Worm (Caenorhabditis elegans) whole organism, L3 larva: Measurements from ENCODE around the gene T01G6.1.

Experiments
- aly-2 ChIP-seq: fragments of 150-350 bp; optimal IDR thresholded peaks from 2 replicates; lab custom pipeline; 2014; ENCODE audit warnings: missing biosample characterization, missing genetic modification characterization
- ceh-28 ChIP-seq: fragments of 150-350 bp; optimal IDR thresholded peaks from 2 replicates; lab custom pipeline; 2014; ENCODE audit warnings: missing biosample characterization, missing genetic modification reagents, missing genetic modification characterization
- ceh-9 ChIP-seq: sonication (generic microtip); optimal IDR thresholded peaks from 2 replicates; lab custom pipeline; 2018; ENCODE audit warnings: missing biosample characterization, missing genetic modification characterization
- daf-12 ChIP-seq: fragments of 150-350 bp; optimal IDR thresholded peaks from 2 replicates; lab custom pipeline; 2014; ENCODE audit warnings: missing biosample characterization, missing genetic modification reagents, missing genetic modification characterization
- elt-1 ChIP-seq: fragments of 150-350 bp; optimal IDR thresholded peaks from 2 replicates; lab custom pipeline; 2014; ENCODE audit warnings: missing biosample characterization, missing genetic modification characterization
- fkh-10 ChIP-seq: sonication (generic microtip); optimal IDR thresholded peaks from 2 replicates; lab custom pipeline; 2017; ENCODE audit warnings: missing biosample characterization, missing genetic modification reagents, missing genetic modification characterization
- fos-1 ChIP-seq: fragments of 150-350 bp; optimal IDR thresholded peaks from 2 replicates; lab custom pipeline; 2014; ENCODE audit warnings: missing biosample characterization, missing genetic modification characterization
- mdl-1 ChIP-seq: fragments of 150-350 bp; optimal IDR thresholded peaks from 2 replicates; lab custom pipeline; 2014; ENCODE audit warnings: missing biosample characterization, missing genetic modification characterization
- nfya-1 ChIP-seq: sonication (generic microtip); optimal IDR thresholded peaks from 2 replicates; lab custom pipeline; 2017; ENCODE audit warnings: missing genetic modification characterization, mild to moderate bottlenecking, missing compliant biosample characterization, antibody characterized with exemption, moderate library complexity; ENCODE audit not compliant: insufficient read depth
- nhr-77 ChIP-seq: fragments of 150-350 bp; optimal IDR thresholded peaks from 2 replicates; lab custom pipeline; 2014; ENCODE audit warnings: missing biosample characterization, missing genetic modification characterization
- snpc-4 ChIP-seq: fragments of 150-350 bp; optimal IDR thresholded peaks from 2 replicates; lab custom pipeline; 2014; ENCODE audit warnings: missing biosample characterization, missing genetic modification characterization
- unc-39 ChIP-seq: sonication (generic microtip); optimal IDR thresholded peaks from 4 replicates; lab custom pipeline; 2017; ENCODE audit warnings: missing biosample characterization, missing genetic modification characterization
- ztf-11 ChIP-seq: fragments of 150-350 bp; optimal IDR thresholded peaks from 2 replicates; lab custom pipeline; 2014; ENCODE audit warnings: missing biosample characterization, missing genetic modification characterization

DNA sequence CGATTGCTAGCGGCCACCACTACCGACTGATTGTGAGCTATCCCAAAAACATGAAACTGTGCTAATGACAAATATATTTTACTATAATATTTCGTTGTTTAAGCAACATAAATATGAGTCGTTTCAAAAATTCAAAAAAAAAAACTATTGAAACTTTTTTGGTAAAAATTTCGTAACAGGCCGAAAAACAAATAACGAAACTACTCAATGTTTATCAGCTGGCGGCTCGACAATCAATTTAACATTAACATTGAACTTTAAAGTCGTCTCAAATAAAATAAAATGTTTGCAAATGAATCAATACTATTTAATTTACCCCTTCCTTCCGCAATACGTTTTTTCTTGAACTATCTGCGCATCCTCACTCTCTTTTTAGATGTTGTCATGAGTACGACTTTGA, 39.7 kb upstream of the T01G6.1 start:
- TF ChIP-seq elt-1 (no peak), unc-39 (tag; lab: Kevin White, UChicago) (no peak), ztf-11 (tag; lab: Kevin White, UChicago) (no peak), ceh-28 (tag; lab: Kevin White, UChicago) (no peak), snpc-4 (tag; lab: Kevin White, UChicago) (no peak), nfya-1 (no peak), ceh-9 (no peak), fos-1 (tag; lab: Kevin White, UChicago) (no peak), mdl-1 (tag; lab: Kevin White, UChicago) (no peak), nhr-77 (tag; lab: Kevin White, UChicago) (no peak), fkh-10 (GFP tag; lab: Kevin White, UChicago) (no peak), daf-12 (tag; lab: Kevin White, UChicago) (no peak), aly-2 (tag; lab: Kevin White, UChicago) (no peak)
